Worm (Caenorhabditis elegans): ENCODE data around the gene srbc-22.

Gene srbc-22

DNA sequence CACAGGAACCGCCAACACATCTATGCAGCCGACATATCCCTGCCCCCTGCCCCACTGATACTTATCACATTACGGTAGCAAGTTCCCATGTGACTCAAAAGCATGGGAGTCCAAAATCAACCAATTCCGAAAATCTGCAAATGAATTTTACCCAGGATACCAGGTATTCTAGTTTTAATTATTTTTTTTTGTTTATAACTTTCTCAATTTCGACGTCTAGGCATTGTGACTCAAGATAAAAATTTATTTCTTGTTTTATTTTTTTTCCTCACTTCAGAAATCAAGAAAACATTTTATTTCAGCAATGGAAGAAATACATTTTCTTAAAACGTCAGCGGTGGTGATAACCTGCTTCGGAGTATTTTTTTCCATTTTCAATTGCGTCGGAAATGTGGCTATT lies 5.5 kb upstream of the srbc-22 start, which contains the start of gene srbc-24:
srbc-24 (plus strand) TSS at position 301 of the 400 bp plus-strand sequence.
- TF ChIP-seq mml-1 (tag; optimal IDR thresholded peaks at IDR 0.05) (no peak), R02D3.7 (tag; optimal IDR thresholded peaks at IDR 0.05) (no peak), daf-12 (tag; optimal IDR thresholded peaks at IDR 0.05) (no peak), pqm-1 (tag; optimal IDR thresholded peaks at IDR 0.05) (no peak), fkh-2 (tag; optimal IDR thresholded peaks at IDR 0.05) (no peak), nhr-12 (tag; optimal IDR thresholded peaks at IDR 0.05) (no peak), lin-15B (tag; optimal IDR thresholded peaks at IDR 0.05) (no peak), jun-1 (tag; optimal IDR thresholded peaks at IDR 0.05) (no peak), elt-2 (tag; optimal IDR thresholded peaks at IDR 0.05) (no peak), ceh-9 (tag; optimal IDR thresholded peaks at IDR 0.05) (no peak), fos-1 (tag; optimal IDR thresholded peaks at IDR 0.05) (no peak)

DNA sequence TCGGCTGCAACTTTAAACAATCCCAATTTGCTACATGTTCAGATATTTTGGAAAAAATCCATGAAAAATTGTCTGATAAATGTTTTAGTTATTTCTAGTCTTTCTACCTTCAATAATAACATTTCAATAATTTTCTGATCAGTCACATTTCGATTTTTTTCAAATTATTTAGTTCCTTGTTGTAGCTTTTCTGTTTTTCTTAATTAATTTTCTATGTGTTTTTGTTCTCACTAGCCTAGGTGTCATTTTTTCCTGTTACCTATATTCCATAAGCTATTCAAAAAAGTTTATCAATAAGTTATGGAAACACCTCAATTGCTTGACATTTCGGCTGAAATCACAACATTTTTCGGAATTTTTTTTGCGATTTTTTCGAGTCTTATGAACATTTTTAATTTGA lies 3.7 kb upstream of the srbc-22 start, which contains the start of gene srbc-23:
srbc-23 (plus strand) TSS at position 301 of the 400 bp plus-strand sequence.
- no peak for TF ChIP-seq jun-1 (tag; optimal IDR thresholded peaks at IDR 0.05)
- TF ChIP-seq nhr-23 (tag; optimal IDR thresholded peaks at IDR 0.05): no peak
- no peak for TF ChIP-seq hmg-11 (tag; optimal IDR thresholded peaks at IDR 0.05)
- no peak for TF ChIP-seq tbx-2 (tag; optimal IDR thresholded peaks at IDR 0.05)
- TF ChIP-seq aly-2 (tag; optimal IDR thresholded peaks at IDR 0.05): no peak
- TF ChIP-seq nhr-12 (tag; optimal IDR thresholded peaks at IDR 0.05): no peak
- TF ChIP-seq nhr-11 (tag; optimal IDR thresholded peaks at IDR 0.05): no peak
- no peak for TF ChIP-seq fkh-10 (GFP tag; optimal IDR thresholded peaks at IDR 0.05)
- no peak for TF ChIP-seq zag-1 (tag; optimal IDR thresholded peaks at IDR 0.05)
- no peak for TF ChIP-seq mml-1 (tag; optimal IDR thresholded peaks at IDR 0.05)
- TF ChIP-seq pha-4 (tag; optimal IDR thresholded peaks at IDR 0.05): no peak

ce11 chrV:2155232-2155631 lies 1.7 kb upstream of the srbc-22 start, which contains the start of gene srbc-21:
srbc-21 (plus strand) TSS chrV:2155532.
- no peak for TF ChIP-seq ceh-82 (tag; optimal IDR thresholded peaks at IDR 0.05)
- no peak for TF ChIP-seq nhr-43 (tag; optimal IDR thresholded peaks at IDR 0.05; ENCODE audit: poor library complexity, severe bottlenecking)
- TF ChIP-seq fkh-10 (GFP tag; optimal IDR thresholded peaks at IDR 0.05): no peak
- TF ChIP-seq lin-39 (tag; optimal IDR thresholded peaks at IDR 0.05): no peak
- TF ChIP-seq nhr-67 (tag; optimal IDR thresholded peaks at IDR 0.05): no peak
- TF ChIP-seq lin-15B (tag; optimal IDR thresholded peaks at IDR 0.05): no peak
- TF ChIP-seq tbx-2 (tag; optimal IDR thresholded peaks at IDR 0.05): no peak
- TF ChIP-seq snpc-4 (tag; optimal IDR thresholded peaks at IDR 0.05): no peak
- TF ChIP-seq ztf-4 (tag; optimal IDR thresholded peaks at IDR 0.05): no peak
- no peak for TF ChIP-seq lsy-12 (tag; optimal IDR thresholded peaks at IDR 0.05)
- no peak for TF ChIP-seq eor-1 (tag; optimal IDR thresholded peaks at IDR 0.05)
- TF ChIP-seq unc-62 (GFP tag; optimal IDR thresholded peaks at IDR 0.05): no peak
- no peak for TF ChIP-seq nhr-237 (tag; optimal IDR thresholded peaks at IDR 0.05)
- no peak for TF ChIP-seq sea-2 (GFP tag; optimal IDR thresholded peaks at IDR 0.05)
- no peak for TF ChIP-seq hmg-11 (tag; optimal IDR thresholded peaks at IDR 0.05)
- no peak for TF ChIP-seq elt-1 (tag; optimal IDR thresholded peaks at IDR 0.05)

DNA sequence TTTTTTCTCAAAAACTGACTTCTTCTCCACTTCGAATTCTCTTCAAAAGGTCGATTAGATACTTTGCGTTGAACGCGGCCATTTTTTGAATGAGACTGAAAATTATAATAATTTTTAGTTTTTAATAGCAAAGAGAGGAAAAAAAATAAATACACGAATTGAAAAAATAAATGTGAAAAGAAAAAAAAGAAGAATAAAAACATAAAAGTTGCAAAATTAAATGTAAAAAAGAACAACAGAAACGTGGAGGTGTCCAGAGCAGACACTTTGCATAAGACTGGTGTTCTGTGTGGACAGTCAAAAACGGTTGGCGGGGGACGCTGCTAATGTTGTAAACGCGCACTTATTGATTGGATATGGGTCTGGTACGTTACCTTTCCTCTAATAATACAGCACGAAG lies 2.4 kb downstream of the srbc-22 start, which contains the start of gene C45H4.14:
C45H4.14 (minus strand) TSS at position 101 of the 400 bp plus-strand sequence.
- no peak for TF ChIP-seq ztf-4 (tag; optimal IDR thresholded peaks at IDR 0.05)
- TF ChIP-seq jun-1 (tag; optimal IDR thresholded peaks at IDR 0.05): no peak
- TF ChIP-seq unc-39 (tag; optimal IDR thresholded peaks at IDR 0.05): no peak
- no peak for TF ChIP-seq aly-2 (tag; optimal IDR thresholded peaks at IDR 0.05)
- no peak for TF ChIP-seq nhr-76 (tag; optimal IDR thresholded peaks at IDR 0.05)
- no peak for TF ChIP-seq fkh-2 (tag; optimal IDR thresholded peaks at IDR 0.05)
- TF ChIP-seq sea-2 (GFP tag; optimal IDR thresholded peaks at IDR 0.05): no peak
- no peak for TF ChIP-seq daf-12 (tag; optimal IDR thresholded peaks at IDR 0.05)
- no peak for TF ChIP-seq zag-1 (tag; optimal IDR thresholded peaks at IDR 0.05)
- TF ChIP-seq lsy-12 (tag; optimal IDR thresholded peaks at IDR 0.05): no peak
- TF ChIP-seq lin-15B (tag; optimal IDR thresholded peaks at IDR 0.05): no peak
- TF ChIP-seq fos-1 (tag; optimal IDR thresholded peaks at IDR 0.05): no peak
- TF ChIP-seq nfya-1 (tag; optimal IDR thresholded peaks at IDR 0.05; ENCODE audit: insufficient read depth): no peak
- TF ChIP-seq fkh-10 (GFP tag; optimal IDR thresholded peaks at IDR 0.05): no peak

- TF ChIP-seq lin-15B (tag; optimal IDR thresholded peaks at IDR 0.05) (no peak), nhr-11 (tag; optimal IDR thresholded peaks at IDR 0.05) (no peak), nfya-1 (tag; optimal IDR thresholded peaks at IDR 0.05; ENCODE audit: insufficient read depth) (no peak), ama-1 (optimal IDR thresholded peaks at IDR 0.05) (no peak), pqm-1 (tag; optimal IDR thresholded peaks at IDR 0.05) (no peak), fos-1 (tag; optimal IDR thresholded peaks at IDR 0.05) (no peak), tbx-2 (tag; optimal IDR thresholded peaks at IDR 0.05) (no peak), ceh-28 (tag; optimal IDR thresholded peaks at IDR 0.05) (no peak), egl-27 (tag; optimal IDR thresholded peaks at IDR 0.05) (no peak), fkh-2 (tag; optimal IDR thresholded peaks at IDR 0.05) (no peak), nhr-25 (tag; optimal IDR thresholded peaks at IDR 0.05) (no peak), nhr-67 (tag; optimal IDR thresholded peaks at IDR 0.05) (no peak), hmg-11 (tag; optimal IDR thresholded peaks at IDR 0.05) (no peak), nhr-76 (tag; optimal IDR thresholded peaks at IDR 0.05) (no peak), mml-1 (tag; optimal IDR thresholded peaks at IDR 0.05) (no peak)
Observed at ce11 chrV:2163735-2164134, 6.8 kb downstream of the srbc-22 start, which contains the start of gene str-255. str-255 (minus strand) TSS chrV:2163835.
